Worm (Caenorhabditis elegans) whole organism, L1 larva: Measurements from ENCODE around the gene hot-7.

ENCODE experiments used
- C04F5.9 ChIP-seq: sonication (generic microtip); optimal IDR thresholded peaks from 2 replicates; lab custom pipeline; 2016; ENCODE audit warnings: missing genetic modification characterization, missing compliant biosample characterization
- C16A3.4 ChIP-seq: fragments of 150-350 bp; optimal IDR thresholded peaks from 2 replicates; lab custom pipeline; 2014; ENCODE audit warnings: missing biosample characterization, missing genetic modification characterization
- F16B12.6 ChIP-seq: fragments of 150-350 bp; optimal IDR thresholded peaks from 2 replicates; lab custom pipeline; 2014; ENCODE audit warnings: missing biosample characterization, missing genetic modification characterization
- aha-1 ChIP-seq: fragments of 150-350 bp; optimal IDR thresholded peaks from 2 replicates; lab custom pipeline; 2014; ENCODE audit warnings: missing biosample characterization, missing genetic modification characterization
- aly-2 ChIP-seq: fragments of 150-350 bp; optimal IDR thresholded peaks from 2 replicates; lab custom pipeline; 2014; ENCODE audit warnings: missing biosample characterization, missing genetic modification characterization
- ama-1 ChIP-seq: fragments of 150-350 bp; optimal IDR thresholded peaks from 2 replicates; lab custom pipeline; 2014
- ceh-8 ChIP-seq: fragments of 200-800 bp; sonication (Bioruptor generic); optimal IDR thresholded peaks from 2 replicates; lab custom pipeline; 2018; ENCODE audit warnings: mild to moderate bottlenecking, missing genetic modification characterization, moderate library complexity, missing compliant biosample characterization
- ceh-82 ChIP-seq, 3 experiments: fragments of 150-350 bp in 1 of 3; sonication (generic microtip) in 2 of 3; optimal IDR thresholded peaks; 2 replicates each; lab custom pipeline; 2014 to 2017; ENCODE audit warnings: missing biosample characterization in 3 of 3, missing genetic modification characterization in 3 of 3
- ceh-88 ChIP-seq: fragments of 200-800 bp; sonication (Bioruptor generic); IDR thresholded peaks from 2 replicates; pipeline ENCODE4 v1.3.6; 2022; ENCODE audit warnings: missing genetic modification characterization, missing compliant biosample characterization
- dpl-1 ChIP-seq, 3 experiments: fragments of 150-350 bp in 2 of 3; sonication (generic microtip) in 1 of 3; optimal IDR thresholded peaks; 2 replicates each; lab custom pipeline; 2014 to 2017; ENCODE audit warnings: missing biosample characterization in 3 of 3, missing genetic modification characterization in 3 of 3, missing genetic modification reagents in 3 of 3
- dsc-1 ChIP-seq: sonication (generic microtip); optimal IDR thresholded peaks from 2 replicates; lab custom pipeline; 2016; ENCODE audit warnings: mild to moderate bottlenecking, missing genetic modification characterization, missing compliant biosample characterization
- efl-1 ChIP-seq, 4 experiments: fragments of 150-350 bp; optimal IDR thresholded peaks in 3 of 4; peaks in 1 of 4; 1 replicate in 1 of 4; 2 replicates in 3 of 4; lab custom pipeline; 2014; ENCODE audit warnings: missing biosample characterization in 2 of 4, missing genetic modification characterization in 2 of 4, missing genetic modification reagents in 2 of 4
- efl-3 ChIP-seq: fragments of 200-800 bp; sonication (Bioruptor generic); optimal IDR thresholded peaks from 2 replicates; lab custom pipeline; 2018; ENCODE audit warnings: mild to moderate bottlenecking, missing genetic modification characterization, missing compliant biosample characterization
- elt-2 ChIP-seq: sonication (generic microtip); optimal IDR thresholded peaks from 2 replicates; lab custom pipeline; 2016; ENCODE audit warnings: missing genetic modification characterization, mild to moderate bottlenecking, inconsistent platforms, missing compliant biosample characterization, missing genetic modification reagents
- ets-5 ChIP-seq: fragments of 200-800 bp; sonication (Bioruptor generic); IDR thresholded peaks from 2 replicates; pipeline ENCODE4 v1.3.6; 2022; ENCODE audit warnings: missing genetic modification characterization, missing compliant biosample characterization
- grh-1 ChIP-seq: fragments of 200-800 bp; sonication (Bioruptor generic); IDR thresholded peaks from 2 replicates; pipeline ENCODE4 v1.3.6; 2022; ENCODE audit warnings: missing genetic modification reagents, missing genetic modification characterization, missing compliant biosample characterization
- irx-1 ChIP-seq: sonication (generic microtip); optimal IDR thresholded peaks from 2 replicates; lab custom pipeline; 2016; ENCODE audit warnings: missing genetic modification characterization, missing compliant biosample characterization
- isw-1 ChIP-seq: fragments of 200-800 bp; sonication (Bioruptor generic); IDR thresholded peaks from 2 replicates; pipeline ENCODE4 v1.3.6; 2022; ENCODE audit warnings: missing genetic modification characterization, missing compliant biosample characterization
- lin-14 ChIP-seq: fragments of 200-800 bp; sonication (Bioruptor generic); optimal IDR thresholded peaks from 2 replicates; lab custom pipeline; 2018; ENCODE audit warnings: mild to moderate bottlenecking, missing genetic modification characterization, moderate library complexity, missing compliant biosample characterization
- lin-35 ChIP-seq, 2 experiments: fragments of 150-350 bp; optimal IDR thresholded peaks; 2 replicates each; lab custom pipeline; 2014; ENCODE audit warnings: missing biosample characterization in 2 of 2, missing genetic modification characterization in 2 of 2, missing genetic modification reagents in 2 of 2
- lin-39 ChIP-seq: fragments of 150-350 bp; optimal IDR thresholded peaks from 2 replicates; lab custom pipeline; 2014; ENCODE audit warnings: missing biosample characterization, missing genetic modification reagents, missing genetic modification characterization
- lir-3 ChIP-seq: sonication (generic microtip); optimal IDR thresholded peaks from 2 replicates; lab custom pipeline; 2016; ENCODE audit warnings: mild to moderate bottlenecking, missing genetic modification characterization, moderate library complexity, missing compliant biosample characterization; ENCODE audit not compliant: poor library complexity
- lsy-2 ChIP-seq, 2 experiments: fragments of 150-350 bp; optimal IDR thresholded peaks; 2 replicates each; lab custom pipeline; 2014; ENCODE audit warnings: missing biosample characterization in 2 of 2, missing genetic modification characterization in 2 of 2
- mab-9 ChIP-seq: fragments of 200-800 bp; sonication (Bioruptor generic); IDR thresholded peaks from 2 replicates; pipeline ENCODE4 v1.3.6; 2022; ENCODE audit warnings: missing genetic modification reagents, missing genetic modification characterization, missing compliant biosample characterization
- mdl-1 ChIP-seq, 2 experiments: fragments of 150-350 bp; optimal IDR thresholded peaks; 2 replicates each; lab custom pipeline; 2014 to 2017; ENCODE audit warnings: missing biosample characterization in 2 of 2, missing genetic modification characterization in 2 of 2, inconsistent platforms in 1 of 2
- mef-2 ChIP-seq: fragments of 150-350 bp; optimal IDR thresholded peaks from 2 replicates; lab custom pipeline; 2014; ENCODE audit warnings: missing biosample characterization, missing genetic modification characterization
- nhr-12 ChIP-seq: sonication (generic microtip); optimal IDR thresholded peaks from 2 replicates; lab custom pipeline; 2017; ENCODE audit warnings: missing biosample characterization, missing genetic modification characterization
- nhr-28 ChIP-seq: fragments of 150-350 bp; optimal IDR thresholded peaks from 2 replicates; lab custom pipeline; 2014; ENCODE audit warnings: missing biosample characterization, missing genetic modification characterization
- nhr-47 ChIP-seq: sonication (generic microtip); optimal IDR thresholded peaks from 2 replicates; lab custom pipeline; 2016; ENCODE audit warnings: mild to moderate bottlenecking, missing genetic modification characterization, moderate library complexity, missing compliant biosample characterization
- nhr-71 ChIP-seq: sonication (generic microtip); optimal IDR thresholded peaks from 2 replicates; lab custom pipeline; 2016; ENCODE audit warnings: mild to moderate bottlenecking, missing genetic modification characterization, moderate library complexity, missing compliant biosample characterization
- nhr-76 ChIP-seq: sonication (generic microtip); optimal IDR thresholded peaks from 2 replicates; lab custom pipeline; 2017; ENCODE audit warnings: missing biosample characterization, missing genetic modification characterization
- nhr-85 ChIP-seq: sonication (generic microtip); peaks from one replicate; lab custom pipeline; 2016; ENCODE audit warnings: missing genetic modification characterization, inconsistent platforms, missing compliant biosample characterization
- pqm-1 ChIP-seq: sonication (generic microtip); optimal IDR thresholded peaks from 3 replicates; lab custom pipeline; 2017; ENCODE audit warnings: missing biosample characterization, missing genetic modification characterization
- sptf-1 ChIP-seq: fragments of 150-350 bp; optimal IDR thresholded peaks from 2 replicates; lab custom pipeline; 2014; ENCODE audit warnings: missing biosample characterization, missing genetic modification characterization
- swsn-7 ChIP-seq: sonication (generic microtip); optimal IDR thresholded peaks from 2 replicates; lab custom pipeline; 2016; ENCODE audit warnings: missing genetic modification characterization, missing compliant biosample characterization
- unc-30 ChIP-seq: sonication (generic microtip); optimal IDR thresholded peaks from 2 replicates; lab custom pipeline; 2017; ENCODE audit warnings: missing biosample characterization, missing genetic modification characterization
- unc-86 ChIP-seq: sonication (generic microtip); optimal IDR thresholded peaks from 2 replicates; lab custom pipeline; 2016; ENCODE audit warnings: missing genetic modification characterization, missing compliant biosample characterization
- vab-15 ChIP-seq: sonication (generic microtip); optimal IDR thresholded peaks from 2 replicates; lab custom pipeline; 2017; ENCODE audit warnings: missing genotype, mild to moderate bottlenecking, missing genetic modification characterization, missing compliant biosample characterization
- zag-1 ChIP-seq: fragments of 150-350 bp; optimal IDR thresholded peaks from 2 replicates; lab custom pipeline; 2014; ENCODE audit warnings: missing biosample characterization, missing genetic modification characterization
- zip-4 ChIP-seq: fragments of 200-800 bp; sonication (Bioruptor generic); optimal IDR thresholded peaks from 2 replicates; lab custom pipeline; 2018; ENCODE audit warnings: mild to moderate bottlenecking, missing genetic modification characterization, moderate library complexity, missing compliant biosample characterization
- ztf-11 ChIP-seq, 2 experiments: sonication (generic microtip); optimal IDR thresholded peaks; 2 replicates each; lab custom pipeline; 2016 to 2017; ENCODE audit warnings: missing genetic modification characterization in 2 of 2, missing biosample characterization in 1 of 2, missing compliant biosample characterization in 1 of 2
- ztf-4 ChIP-seq: fragments of 150-350 bp; optimal IDR thresholded peaks from 2 replicates; lab custom pipeline; 2014; ENCODE audit warnings: missing biosample characterization, missing genetic modification characterization

Gene hot-7

ce11 chrII:14187456-14187855, 23.8 kb upstream of the hot-7 start:
- TF ChIP-seq lin-14 (GFP tag; lab: Kevin White, UChicago), result peak; percentile 4
- no peak for TF ChIP-seq nhr-76
- no peak for TF ChIP-seq ama-1 (lab: Kevin White, UChicago)
- no peak for TF ChIP-seq mef-2 (tag; lab: Kevin White, UChicago)
- TF ChIP-seq efl-1 (optimal IDR thresholded peaks at IDR 0.05; lab: Kevin White, UChicago), result peak in 1 of 2 experiments; percentile 4
- peak; percentile 54 to 74 for TF ChIP-seq efl-1 (GFP tag; optimal IDR thresholded peaks at IDR 0.05 in 1 of 2; lab: Kevin White, UChicago)
- TF ChIP-seq aha-1, result no peak
- peak; percentile 36 to 52 (median 46) for TF ChIP-seq dpl-1 (GFP tag; optimal IDR thresholded peaks at IDR 0.05; lab: Kevin White, UChicago)
- peak; percentile 35 for TF ChIP-seq nhr-85 (tag; lab: Kevin White, UChicago)
- no peak for TF ChIP-seq nhr-71 (tag; lab: Kevin White, UChicago)
- peak in 1 of 2 experiments; percentile 32 for TF ChIP-seq lin-35 (GFP tag; optimal IDR thresholded peaks at IDR 0.05; lab: Kevin White, UChicago)
- no peak for TF ChIP-seq aly-2
- no peak for TF ChIP-seq ceh-8 (GFP tag; lab: Kevin White, UChicago)

- TF ChIP-seq mdl-1 (tag; optimal IDR thresholded peaks at IDR 0.05; lab: Kevin White, UChicago) (no peak), nhr-47 (tag; lab: Kevin White, UChicago) (peak; percentile 14), zag-1 (tag; lab: Kevin White, UChicago) (peak; percentile 86), lin-14 (GFP tag; lab: Kevin White, UChicago) (peak; percentile 41), nhr-71 (tag; lab: Kevin White, UChicago) (peak; percentile 20), nhr-28 (tag; lab: Kevin White, UChicago) (no peak), nhr-85 (tag; lab: Kevin White, UChicago) (no peak), mab-9 (peak; percentile 51; the same call in 1 of the 2 replicates), unc-86 (tag; lab: Kevin White, UChicago) (peak; percentile 77), C16A3.4 (tag; lab: Kevin White, UChicago) (no peak), swsn-7 (peak; percentile 16), efl-1 (optimal IDR thresholded peaks at IDR 0.05; lab: Kevin White, UChicago) (no peak), efl-1 (GFP tag; optimal IDR thresholded peaks at IDR 0.05 in 1 of 2; lab: Kevin White, UChicago) (peak in 1 of 2 experiments; percentile 57), sptf-1 (tag; lab: Kevin White, UChicago) (no peak), ets-5 (GFP tag; lab: Robert Waterston, UW) (no peak), isw-1 (GFP tag; lab: Robert Waterston, UW) (no peak), ceh-82 (tag; optimal IDR thresholded peaks at IDR 0.05; lab: Kevin White, UChicago) (no peak), aha-1 (no peak), lsy-2 (tag; optimal IDR thresholded peaks at IDR 0.05; lab: Kevin White, UChicago) (peak; percentile 9 to 18), ztf-11 (tag; optimal IDR thresholded peaks at IDR 0.05; lab: Kevin White, UChicago) (peak in 1 of 2 experiments; percentile 51)
These were observed 15.3 kb upstream of the hot-7 start for ce11 chrII:14195931-14196330.

DNA sequence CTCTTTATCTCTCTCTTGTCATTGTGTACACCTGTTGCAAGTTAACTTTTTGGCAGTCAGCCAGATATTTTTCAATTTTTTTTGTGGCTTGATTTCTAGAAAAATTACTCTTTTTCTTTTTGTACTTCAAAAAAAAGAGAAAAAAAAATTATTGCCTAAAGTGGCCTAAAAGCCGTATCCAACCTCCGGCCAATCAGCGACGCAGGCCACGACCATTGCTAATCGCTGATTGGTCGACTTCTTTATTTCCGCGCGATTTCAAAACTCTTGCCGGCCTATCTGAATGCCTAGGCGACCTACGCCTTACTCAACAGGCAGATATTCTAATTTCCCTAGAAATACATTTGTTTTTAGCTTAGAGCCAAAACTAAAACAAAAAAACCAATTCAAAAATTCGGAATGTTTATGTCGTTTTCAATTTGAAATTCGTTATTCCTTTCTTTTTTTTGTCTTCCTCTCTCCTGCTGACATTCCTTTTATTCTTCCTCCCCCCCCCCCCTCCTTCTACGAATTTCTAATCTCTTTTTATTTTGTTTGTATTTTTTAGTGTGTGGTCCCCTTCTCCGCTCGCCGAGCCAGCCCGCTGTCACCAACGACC, 13.6 kb upstream of the hot-7 start, which contains the start of gene ace-4:
TSS of gene ace-4 (plus strand) at position 548 of the 598 bp plus-strand sequence.
- peak; percentile 50 for TF ChIP-seq nhr-85 (tag; lab: Kevin White, UChicago)
- no peak for TF ChIP-seq mab-9

- no peak for TF ChIP-seq lin-39 (tag; lab: Kevin White, UChicago)
These were observed 5.9 kb upstream of the hot-7 start, which contains the start of gene ace-3 for ce11 chrII:14205335-14205734. ace-3 (plus strand) TSS chrII:14205635.

- TF ChIP-seq ceh-8 (GFP tag; lab: Kevin White, UChicago) (no peak), lin-14 (GFP tag; lab: Kevin White, UChicago) (no peak), zip-4 (GFP tag; lab: Kevin White, UChicago) (no peak), grh-1 (GFP tag; lab: Robert Waterston, UW) (no peak), ztf-4 (tag; lab: Kevin White, UChicago) (no peak), lir-3 (tag; lab: Kevin White, UChicago) (no peak), F16B12.6 (tag; lab: Kevin White, UChicago) (no peak), vab-15 (tag; lab: Kevin White, UChicago) (no peak), elt-2 (no peak), efl-3 (no peak), ceh-88 (GFP tag; lab: Robert Waterston, UW) (no peak), isw-1 (GFP tag; lab: Robert Waterston, UW) (no peak), C04F5.9 (tag; lab: Kevin White, UChicago) (no peak), swsn-7 (no peak), irx-1 (tag; lab: Kevin White, UChicago) (no peak), dsc-1 (tag; lab: Kevin White, UChicago) (no peak), unc-30 (tag; lab: Kevin White, UChicago) (no peak), nhr-76 (no peak), pqm-1 (tag; lab: Kevin White, UChicago) (no peak), nhr-12 (tag; lab: Kevin White, UChicago) (no peak)
These were observed 5.0 kb upstream of the hot-7 start for ce11 chrII:14206211-14206610.
